Worm (Caenorhabditis elegans) whole organism, L3 larva: Measurements from ENCODE around the gene C16B8.2.

Experiments used
- aly-2 ChIP-seq: fragments of 150-350 bp; optimal IDR thresholded peaks from 2 replicates; lab custom pipeline; 2014; ENCODE audit warnings: missing biosample characterization, missing genetic modification characterization
- ama-1 ChIP-seq: fragments of 150-350 bp; optimal IDR thresholded peaks from 2 replicates; lab custom pipeline; 2018
- ceh-16 ChIP-seq: sonication (generic microtip); optimal IDR thresholded peaks from 2 replicates; lab custom pipeline; 2017; ENCODE audit warnings: missing biosample characterization, missing genetic modification characterization
- ceh-28 ChIP-seq: fragments of 150-350 bp; optimal IDR thresholded peaks from 2 replicates; lab custom pipeline; 2014; ENCODE audit warnings: missing biosample characterization, missing genetic modification reagents, missing genetic modification characterization
- daf-12 ChIP-seq: fragments of 150-350 bp; optimal IDR thresholded peaks from 2 replicates; lab custom pipeline; 2014; ENCODE audit warnings: missing biosample characterization, missing genetic modification reagents, missing genetic modification characterization
- elt-2 ChIP-seq: sonication (generic microtip); optimal IDR thresholded peaks from 2 replicates; lab custom pipeline; 2016; ENCODE audit warnings: missing genetic modification reagents, mild to moderate bottlenecking, missing genetic modification characterization, missing compliant biosample characterization
- fkh-10 ChIP-seq: sonication (generic microtip); optimal IDR thresholded peaks from 2 replicates; lab custom pipeline; 2017; ENCODE audit warnings: missing biosample characterization, missing genetic modification reagents, missing genetic modification characterization
- hmg-11 ChIP-seq: sonication (generic microtip); optimal IDR thresholded peaks from 2 replicates; lab custom pipeline; 2016; ENCODE audit warnings: missing genetic modification characterization, missing compliant biosample characterization
- lin-39 ChIP-seq: fragments of 150-350 bp; optimal IDR thresholded peaks from 2 replicates; lab custom pipeline; 2018; ENCODE audit warnings: missing biosample characterization, missing genetic modification reagents, missing genetic modification characterization
- lsy-12 ChIP-seq: sonication (generic microtip); optimal IDR thresholded peaks from 2 replicates; lab custom pipeline; 2016; ENCODE audit warnings: mild to moderate bottlenecking, missing genetic modification characterization, missing compliant biosample characterization
- mdl-1 ChIP-seq: fragments of 150-350 bp; optimal IDR thresholded peaks from 2 replicates; lab custom pipeline; 2014; ENCODE audit warnings: missing biosample characterization, missing genetic modification characterization
- mml-1 ChIP-seq: fragments of 150-350 bp; sonication (generic microtip); optimal IDR thresholded peaks from 3 replicates; lab custom pipeline; 2014; ENCODE audit warnings: missing biosample characterization, missing genetic modification characterization
- nfya-1 ChIP-seq: sonication (generic microtip); optimal IDR thresholded peaks from 2 replicates; lab custom pipeline; 2017; ENCODE audit warnings: missing genetic modification characterization, mild to moderate bottlenecking, missing compliant biosample characterization, antibody characterized with exemption, moderate library complexity; ENCODE audit not compliant: insufficient read depth
- nhr-23 ChIP-seq: fragments of 150-350 bp; optimal IDR thresholded peaks from 2 replicates; lab custom pipeline; 2014; ENCODE audit warnings: missing biosample characterization, missing genetic modification reagents, missing genetic modification characterization
- nhr-237 ChIP-seq: fragments of 150-350 bp; optimal IDR thresholded peaks from 2 replicates; lab custom pipeline; 2014; ENCODE audit warnings: missing biosample characterization, missing genetic modification characterization
- nhr-25 ChIP-seq: sonication (generic microtip); optimal IDR thresholded peaks from 2 replicates; lab custom pipeline; 2017; ENCODE audit warnings: missing biosample characterization, missing genetic modification characterization
- nhr-28 ChIP-seq: fragments of 150-350 bp; optimal IDR thresholded peaks from 2 replicates; lab custom pipeline; 2014; ENCODE audit warnings: missing biosample characterization, missing genetic modification characterization
- pha-4 ChIP-seq: fragments of 150-350 bp; optimal IDR thresholded peaks from 2 replicates; lab custom pipeline; 2014; ENCODE audit warnings: missing biosample characterization, missing genetic modification reagents, missing genetic modification characterization
- pqm-1 ChIP-seq: fragments of 150-350 bp; optimal IDR thresholded peaks from 2 replicates; lab custom pipeline; 2017; ENCODE audit warnings: missing biosample characterization, missing genetic modification characterization, inconsistent platforms
- sea-2 ChIP-seq: fragments of 150-350 bp; sonication (generic microtip); optimal IDR thresholded peaks from 4 replicates; lab custom pipeline; 2014; ENCODE audit warnings: missing biosample characterization, missing genetic modification reagents, missing genetic modification characterization
- skn-1 ChIP-seq: fragments of 150-350 bp; optimal IDR thresholded peaks from 2 replicates; lab custom pipeline; 2014; ENCODE audit warnings: missing biosample characterization, missing genetic modification characterization
- tbx-2 ChIP-seq: sonication (generic microtip); optimal IDR thresholded peaks from 2 replicates; lab custom pipeline; 2016; ENCODE audit warnings: mild to moderate bottlenecking, missing genetic modification characterization, missing compliant biosample characterization
- unc-62 ChIP-seq: fragments of 150-350 bp; sonication (generic microtip); optimal IDR thresholded peaks from 4 replicates; lab custom pipeline; 2014; ENCODE audit warnings: missing biosample characterization, missing genetic modification reagents, missing genetic modification characterization
- ztf-11 ChIP-seq: fragments of 150-350 bp; optimal IDR thresholded peaks from 2 replicates; lab custom pipeline; 2014; ENCODE audit warnings: missing biosample characterization, missing genetic modification characterization
- ztf-4 ChIP-seq: fragments of 150-350 bp; optimal IDR thresholded peaks from 2 replicates; lab custom pipeline; 2014; ENCODE audit warnings: missing biosample characterization, missing genetic modification characterization

The C16B8.2 gene

ce11 chrX:3960345-3960744 is 5.9 kb downstream of the C16B8.2 start:
- peak; percentile 71 for TF ChIP-seq fkh-10 (GFP tag; lab: Kevin White, UChicago)
- no peak for TF ChIP-seq lin-39

- TF ChIP-seq ztf-4 (tag; lab: Kevin White, UChicago), result no peak
- peak; percentile 44 for TF ChIP-seq lin-39
These were observed 7.0 kb downstream of the C16B8.2 start for ce11 chrX:3959221-3959620.

- TF ChIP-seq nhr-237 (tag; lab: Kevin White, UChicago) (no peak), elt-2 (no peak), mml-1 (tag; lab: Kevin White, UChicago) (no peak)
These were observed 8.0 kb downstream of the C16B8.2 start, which contains the start of gene lin-18 for ce11 chrX:3958252-3958651. TSS of gene lin-18 (plus strand) at chrX:3958552.

- TF ChIP-seq nfya-1 (tag; lab: Kevin White, UChicago) (peak; percentile 23), fkh-10 (GFP tag; lab: Kevin White, UChicago) (no peak)
These were observed 8.6 kb downstream of the C16B8.2 start for ce11 chrX:3957475-3958204.

- TF ChIP-seq pqm-1 (tag; lab: Kevin White, UChicago) (peak; percentile 28), ceh-28 (tag; lab: Kevin White, UChicago) (no peak), ama-1 (lab: Kevin White, UChicago) (no peak), pha-4 (tag; lab: Kevin White, UChicago) (peak; percentile 12), daf-12 (tag; lab: Kevin White, UChicago) (no peak), nhr-23 (no peak), lin-39 (no peak), tbx-2 (tag; lab: Kevin White, UChicago) (no peak), nhr-28 (no peak), elt-2 (peak; percentile 81)
These were observed 13.5 kb downstream of the C16B8.2 start for ce11 chrX:3952737-3953136.

ce11 chrX:3949763-3950162 is 16.5 kb downstream of the C16B8.2 start:
- TF ChIP-seq lsy-12 (tag; lab: Kevin White, UChicago) (no peak), ceh-16 (no peak), ztf-11 (tag; lab: Kevin White, UChicago) (no peak), pqm-1 (tag; lab: Kevin White, UChicago) (no peak), fkh-10 (GFP tag; lab: Kevin White, UChicago) (no peak), sea-2 (no peak), aly-2 (no peak), nfya-1 (tag; lab: Kevin White, UChicago) (no peak), nhr-25 (no peak), mdl-1 (tag; lab: Kevin White, UChicago) (no peak)

ce11 chrX:3949026-3949425 is 17.2 kb downstream of the C16B8.2 start:
- TF ChIP-seq ceh-28 (tag; lab: Kevin White, UChicago) (peak; percentile 4), elt-2 (peak; percentile 78), skn-1 (peak; percentile 28), pqm-1 (tag; lab: Kevin White, UChicago) (peak; percentile 68), ztf-4 (tag; lab: Kevin White, UChicago) (no peak), unc-62 (GFP tag; lab: Kevin White, UChicago) (no peak)

ce11 chrX:3945681-3946080 is 20.6 kb downstream of the C16B8.2 start:
- TF ChIP-seq nfya-1 (tag; lab: Kevin White, UChicago) (peak; percentile 74), elt-2 (peak; percentile 41), pha-4 (tag; lab: Kevin White, UChicago) (peak; percentile 66), ama-1 (lab: Kevin White, UChicago) (peak; percentile 19), lsy-12 (tag; lab: Kevin White, UChicago) (no peak), hmg-11 (tag; lab: Kevin White, UChicago) (peak; percentile 81), lin-39 (peak; percentile 84), mdl-1 (tag; lab: Kevin White, UChicago) (no peak), unc-62 (GFP tag; lab: Kevin White, UChicago) (no peak)
